Fruit fly (Drosophila melanogaster): ENCODE results near the gene cv-d.

cv-d gene

DNA sequence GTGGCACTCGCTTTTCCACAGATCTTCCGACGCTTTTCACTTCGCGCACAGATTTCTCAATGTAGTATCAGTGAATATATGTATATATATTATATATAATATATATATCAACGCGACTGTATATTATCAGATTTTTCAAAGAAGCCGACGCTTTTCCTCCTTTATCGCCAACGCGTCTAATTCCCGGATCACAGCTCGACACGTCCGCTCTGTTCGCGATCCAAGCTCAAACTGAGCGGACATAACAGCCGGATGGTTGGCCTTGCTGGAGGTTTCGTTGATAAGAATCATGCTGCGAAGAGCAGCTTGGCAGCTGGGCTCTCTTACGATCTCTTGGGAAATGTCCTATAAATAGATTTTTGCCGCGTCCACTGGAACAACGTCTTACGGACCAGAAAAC lies at the start of gene cv-d:
Gene cv-d, minus strand, starts transcription at position 235 of the 400 bp plus-strand sequence.
- peak; percentile 88 for TF ChIP-seq svp (GFP tag)
- TF ChIP-seq vri (GFP tag; optimal IDR thresholded peaks at IDR 0.05), result peak; percentile 4
- no peak for TF ChIP-seq salr (GFP tag; optimal IDR thresholded peaks at IDR 0.05)

dm6 chr3R:15901097-15901709 lies 47.8 kb upstream of the cv-d start:
- TF ChIP-seq CG15336 (GFP tag; IDR thresholded peaks at IDR 0.05) (peak; percentile 89), CG11294 (GFP tag; IDR thresholded peaks at IDR 0.05) (peak; percentile 71), eg (GFP tag; IDR thresholded peaks at IDR 0.05) (peak; percentile 91), CG6163 (GFP tag; IDR thresholded peaks at IDR 0.05) (peak; percentile 88), Gug (GFP tag; IDR thresholded peaks at IDR 0.05) (peak; percentile 75), CG8119 (GFP tag; IDR thresholded peaks at IDR 0.05) (peak; percentile 87)

DNA sequence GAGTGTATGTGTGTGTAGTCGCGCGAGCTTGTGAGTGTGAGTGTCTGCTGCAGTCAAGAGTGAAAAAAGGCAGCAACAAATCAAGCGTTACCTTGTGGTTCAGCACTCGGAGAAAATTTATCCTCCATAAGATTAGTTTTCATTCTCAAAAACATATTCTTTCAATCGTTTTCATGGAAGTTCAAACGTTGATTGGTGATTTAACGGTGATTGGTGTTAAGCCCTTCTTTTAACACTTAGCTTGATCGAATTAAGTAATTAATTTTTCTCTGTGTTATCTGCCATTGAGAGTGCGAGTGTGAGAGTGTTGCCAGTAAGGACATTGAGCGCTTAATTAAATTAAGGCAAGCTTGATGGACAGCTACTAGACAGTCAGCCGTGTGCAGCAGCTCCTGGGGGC lies 46.3 kb upstream of the cv-d start:
- peak; percentile 41 to 59 for TF ChIP-seq salr (GFP tag; optimal IDR thresholded peaks at IDR 0.05)
- TF ChIP-seq Smox (GFP tag; optimal IDR thresholded peaks at IDR 0.05), result peak; percentile 43
- TF ChIP-seq Eip75B (GFP tag; optimal IDR thresholded peaks at IDR 0.05), result peak; percentile 71
- TF ChIP-seq Sox14 (GFP tag; optimal IDR thresholded peaks at IDR 0.05), result peak; percentile 62
- TF ChIP-seq pdm3 (GFP tag; optimal IDR thresholded peaks at IDR 0.05), result peak; percentile 64
- TF ChIP-seq CG8319 (GFP tag; optimal IDR thresholded peaks at IDR 0.05), result peak; percentile 52
- no peak for TF ChIP-seq CG6854 (GFP tag; optimal IDR thresholded peaks at IDR 0.05)
- peak; percentile 90 for TF ChIP-seq Eip78C (GFP tag)
- peak; percentile 50 for TF ChIP-seq CG11762 (GFP tag; optimal IDR thresholded peaks at IDR 0.05; ENCODE audit: insufficient read depth)
- TF ChIP-seq CG32006 (GFP tag; optimal IDR thresholded peaks at IDR 0.05), result peak; percentile 69
- TF ChIP-seq CG6808 (GFP tag; optimal IDR thresholded peaks at IDR 0.05), result peak; percentile 55
- no peak for TF ChIP-seq CG8119 (GFP tag; IDR thresholded peaks at IDR 0.05)
- peak; percentile 68 for TF ChIP-seq Met (GFP tag; optimal IDR thresholded peaks at IDR 0.05)
- TF ChIP-seq CG11294 (GFP tag; IDR thresholded peaks at IDR 0.05), result 0 out of 2 replicates have a peak, but pooled peaks have one; percentile 35
- peak; percentile 41 for TF ChIP-seq fd59A (GFP tag; optimal IDR thresholded peaks at IDR 0.05)
- peak; percentile 58 for TF ChIP-seq CG15336 (GFP tag; IDR thresholded peaks at IDR 0.05)
- peak; percentile 43 for TF ChIP-seq Sox102F (GFP tag; optimal IDR thresholded peaks at IDR 0.05)
- TF ChIP-seq CG8632 (GFP tag; optimal IDR thresholded peaks at IDR 0.05), result peak; percentile 43
- peak; percentile 0 for TF ChIP-seq CG16779 (tag; optimal IDR thresholded peaks at IDR 0.05)
- peak; percentile 70 for TF ChIP-seq dsx (GFP tag; optimal IDR thresholded peaks at IDR 0.05; ENCODE audit: poor library complexity, severe bottlenecking)
- TF ChIP-seq CG11902 (GFP tag; optimal IDR thresholded peaks at IDR 0.05), result no peak
- peak; percentile 42 for TF ChIP-seq CG9139 (GFP tag; optimal IDR thresholded peaks at IDR 0.05)
- peak; percentile 57 for TF ChIP-seq CG6792 (GFP tag; optimal IDR thresholded peaks at IDR 0.05)
- TF ChIP-seq esn (GFP tag; optimal IDR thresholded peaks at IDR 0.05), result peak; percentile 67
- peak; percentile 47 to 68 for TF ChIP-seq ss (GFP tag; optimal IDR thresholded peaks at IDR 0.05)
- TF ChIP-seq Eip93F (GFP tag; optimal IDR thresholded peaks at IDR 0.05), result no peak
- peak; percentile 75 for TF ChIP-seq svp (GFP tag)
- TF ChIP-seq lz (GFP tag; optimal IDR thresholded peaks at IDR 0.05), result peak; percentile 70
- TF ChIP-seq Blimp-1 (GFP tag; optimal IDR thresholded peaks at IDR 0.05), result no peak
- peak; percentile 36 for TF ChIP-seq Sox15 (GFP tag; optimal IDR thresholded peaks at IDR 0.05)
- TF ChIP-seq fd85E (GFP tag; optimal IDR thresholded peaks at IDR 0.05), result no peak
- peak; percentile 37 for TF ChIP-seq Lpt (GFP tag; optimal IDR thresholded peaks at IDR 0.05)
- peak; percentile 4 for TF ChIP-seq dac (GFP tag; optimal IDR thresholded peaks at IDR 0.05)
- TF ChIP-seq CG3919 (GFP tag; optimal IDR thresholded peaks at IDR 0.05), result peak; percentile 75
- peak; percentile 70 for TF ChIP-seq CG3032 (tag; optimal IDR thresholded peaks at IDR 0.05)
- peak; percentile 73 for TF ChIP-seq OdsH (GFP tag; optimal IDR thresholded peaks at IDR 0.05)
- TF ChIP-seq net (GFP tag; optimal IDR thresholded peaks at IDR 0.05), result peak; percentile 58
- TF ChIP-seq fkh (GFP tag; optimal IDR thresholded peaks at IDR 0.05), result no peak
- peak; percentile 33 for TF ChIP-seq CG6276 (GFP tag; optimal IDR thresholded peaks at IDR 0.05)
- TF ChIP-seq CG10631 (GFP tag; optimal IDR thresholded peaks at IDR 0.05), result peak; percentile 71
- TF ChIP-seq CG4318 (GFP tag; optimal IDR thresholded peaks at IDR 0.05), result peak; percentile 43
- TF ChIP-seq vri (GFP tag; optimal IDR thresholded peaks at IDR 0.05), result peak; percentile 48
- peak; percentile 56 for TF ChIP-seq CG7368 (GFP tag; optimal IDR thresholded peaks at IDR 0.05)
